Worm (Caenorhabditis elegans): ENCODE data around the gene prmt-4.

DNA sequence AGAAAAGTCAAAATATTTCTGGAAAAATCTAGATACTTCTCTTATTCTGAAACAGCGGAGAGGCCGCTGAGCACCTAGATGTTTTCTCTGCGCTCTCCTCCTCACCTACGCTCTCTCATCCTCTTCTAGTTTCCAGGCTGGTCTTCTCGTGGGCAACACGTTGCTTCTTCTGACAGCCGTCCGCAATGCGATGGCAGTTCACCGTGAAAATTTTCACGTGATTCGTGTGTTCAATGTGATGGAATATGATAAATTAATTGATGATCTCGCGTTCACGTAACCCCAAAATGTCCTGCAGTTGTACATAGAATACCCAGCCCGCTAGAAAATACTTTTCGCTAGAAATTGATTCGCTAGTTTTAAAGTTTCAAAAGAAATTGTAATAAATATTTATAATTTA lies 30.1 kb upstream of the prmt-4 start:
- TF ChIP-seq unc-55 (GFP tag; optimal IDR thresholded peaks at IDR 0.05) (no peak), pha-4 (tag; optimal IDR thresholded peaks at IDR 0.05) (no peak), ama-1 (optimal IDR thresholded peaks at IDR 0.05) (no peak), pqm-1 (tag; optimal IDR thresholded peaks at IDR 0.05) (no peak), hlh-30 (tag; optimal IDR thresholded peaks at IDR 0.05; ENCODE audit: insufficient read depth) (no peak), sox-2 (GFP tag; IDR thresholded peaks at IDR 0.05) (no peak)

Measured in whole organism, late embryonic.